Worm (Caenorhabditis elegans) whole organism, L3 larva: ENCODE data around the gene unc-96.
A peak's percentile ranks its signal among the peaks of the same experiment; 100 is the strongest.

ENCODE experiments used
- R02D3.7 ChIP-seq: fragments of 150-350 bp; optimal IDR thresholded peaks from 2 replicates; lab custom pipeline; 2014; ENCODE audit warnings: missing biosample characterization, missing genetic modification characterization
- ZK546.5 ChIP-seq: sonication (generic microtip); optimal IDR thresholded peaks from 2 replicates; lab custom pipeline; 2017; ENCODE audit warnings: missing biosample characterization, missing genetic modification characterization
- aly-2 ChIP-seq: fragments of 150-350 bp; optimal IDR thresholded peaks from 2 replicates; lab custom pipeline; 2014; ENCODE audit warnings: missing biosample characterization, missing genetic modification characterization
- ceh-16 ChIP-seq: sonication (generic microtip); optimal IDR thresholded peaks from 2 replicates; lab custom pipeline; 2017; ENCODE audit warnings: missing biosample characterization, missing genetic modification characterization
- ceh-28 ChIP-seq: fragments of 150-350 bp; optimal IDR thresholded peaks from 2 replicates; lab custom pipeline; 2014; ENCODE audit warnings: missing biosample characterization, missing genetic modification reagents, missing genetic modification characterization
- ceh-9 ChIP-seq: sonication (generic microtip); optimal IDR thresholded peaks from 2 replicates; lab custom pipeline; 2018; ENCODE audit warnings: missing biosample characterization, missing genetic modification characterization
- daf-12 ChIP-seq: fragments of 150-350 bp; optimal IDR thresholded peaks from 2 replicates; lab custom pipeline; 2014; ENCODE audit warnings: missing biosample characterization, missing genetic modification reagents, missing genetic modification characterization
- egl-5 ChIP-seq: fragments of 150-350 bp; optimal IDR thresholded peaks from 2 replicates; lab custom pipeline; 2017; ENCODE audit warnings: missing biosample characterization, missing genetic modification reagents, missing genetic modification characterization, inconsistent platforms
- elt-2 ChIP-seq: sonication (generic microtip); optimal IDR thresholded peaks from 2 replicates; lab custom pipeline; 2016; ENCODE audit warnings: missing genetic modification reagents, mild to moderate bottlenecking, missing genetic modification characterization, missing compliant biosample characterization
- elt-3 ChIP-seq, 3 experiments: fragments of 150-350 bp in 1 of 3; sonication (generic microtip) in 2 of 3; optimal IDR thresholded peaks; 2 replicates in 2 of 3; 4 replicates in 1 of 3; lab custom pipeline; 2014 to 2017; ENCODE audit warnings: missing biosample characterization in 3 of 3, missing genetic modification characterization in 3 of 3
- eor-1 ChIP-seq, 2 experiments: fragments of 150-350 bp; optimal IDR thresholded peaks; 2 replicates each; lab custom pipeline; 2014 to 2018; ENCODE audit warnings: missing biosample characterization in 2 of 2, missing genetic modification characterization in 2 of 2
- fkh-10 ChIP-seq: sonication (generic microtip); optimal IDR thresholded peaks from 2 replicates; lab custom pipeline; 2017; ENCODE audit warnings: missing biosample characterization, missing genetic modification reagents, missing genetic modification characterization
- fkh-2 ChIP-seq: fragments of 150-350 bp; optimal IDR thresholded peaks from 2 replicates; lab custom pipeline; 2014; ENCODE audit warnings: missing biosample characterization, missing genetic modification reagents, missing genetic modification characterization
- fos-1 ChIP-seq: fragments of 150-350 bp; optimal IDR thresholded peaks from 2 replicates; lab custom pipeline; 2014; ENCODE audit warnings: missing biosample characterization, missing genetic modification characterization
- hmg-11 ChIP-seq: sonication (generic microtip); optimal IDR thresholded peaks from 2 replicates; lab custom pipeline; 2016; ENCODE audit warnings: missing genetic modification characterization, missing compliant biosample characterization
- jun-1 ChIP-seq: fragments of 150-350 bp; optimal IDR thresholded peaks from 2 replicates; lab custom pipeline; 2014; ENCODE audit warnings: missing biosample characterization, missing genetic modification reagents, missing genetic modification characterization
- lin-15B ChIP-seq: fragments of 150-350 bp; optimal IDR thresholded peaks from 2 replicates; lab custom pipeline; 2014; ENCODE audit warnings: missing biosample characterization, missing genetic modification characterization
- mdl-1 ChIP-seq: fragments of 150-350 bp; optimal IDR thresholded peaks from 2 replicates; lab custom pipeline; 2014; ENCODE audit warnings: missing biosample characterization, missing genetic modification characterization
- mml-1 ChIP-seq: fragments of 150-350 bp; sonication (generic microtip); optimal IDR thresholded peaks from 3 replicates; lab custom pipeline; 2014; ENCODE audit warnings: missing biosample characterization, missing genetic modification characterization
- nhr-12 ChIP-seq: fragments of 150-350 bp; optimal IDR thresholded peaks from 2 replicates; lab custom pipeline; 2014; ENCODE audit warnings: missing biosample characterization, missing genetic modification characterization
- nhr-23 ChIP-seq: fragments of 150-350 bp; optimal IDR thresholded peaks from 2 replicates; lab custom pipeline; 2014; ENCODE audit warnings: missing biosample characterization, missing genetic modification reagents, missing genetic modification characterization
- nhr-237 ChIP-seq: fragments of 150-350 bp; optimal IDR thresholded peaks from 2 replicates; lab custom pipeline; 2014; ENCODE audit warnings: missing biosample characterization, missing genetic modification characterization
- nhr-25 ChIP-seq: sonication (generic microtip); optimal IDR thresholded peaks from 2 replicates; lab custom pipeline; 2017; ENCODE audit warnings: missing biosample characterization, missing genetic modification characterization
- nhr-28 ChIP-seq: fragments of 150-350 bp; optimal IDR thresholded peaks from 2 replicates; lab custom pipeline; 2014; ENCODE audit warnings: missing biosample characterization, missing genetic modification characterization
- nhr-43 ChIP-seq: sonication (generic microtip); optimal IDR thresholded peaks from 2 replicates; lab custom pipeline; 2016; ENCODE audit warnings: mild to moderate bottlenecking, missing genetic modification characterization, missing compliant biosample characterization; ENCODE audit not compliant: poor library complexity, severe bottlenecking
- nhr-67 ChIP-seq: fragments of 150-350 bp; optimal IDR thresholded peaks from 2 replicates; lab custom pipeline; 2014; ENCODE audit warnings: missing biosample characterization, missing genetic modification characterization
- nhr-76 ChIP-seq: fragments of 150-350 bp; sonication (generic microtip); optimal IDR thresholded peaks from 5 replicates; lab custom pipeline; 2014; ENCODE audit warnings: missing biosample characterization, missing genetic modification characterization
- pha-4 ChIP-seq: fragments of 150-350 bp; optimal IDR thresholded peaks from 2 replicates; lab custom pipeline; 2014; ENCODE audit warnings: missing biosample characterization, missing genetic modification reagents, missing genetic modification characterization
- sea-2 ChIP-seq: fragments of 150-350 bp; sonication (generic microtip); optimal IDR thresholded peaks from 4 replicates; lab custom pipeline; 2014; ENCODE audit warnings: missing biosample characterization, missing genetic modification reagents, missing genetic modification characterization
- skn-1 ChIP-seq: fragments of 150-350 bp; optimal IDR thresholded peaks from 2 replicates; lab custom pipeline; 2014; ENCODE audit warnings: missing biosample characterization, missing genetic modification characterization
- snpc-4 ChIP-seq: fragments of 150-350 bp; optimal IDR thresholded peaks from 2 replicates; lab custom pipeline; 2014; ENCODE audit warnings: missing biosample characterization, missing genetic modification characterization
- tbx-2 ChIP-seq: sonication (generic microtip); optimal IDR thresholded peaks from 2 replicates; lab custom pipeline; 2016; ENCODE audit warnings: mild to moderate bottlenecking, missing genetic modification characterization, missing compliant biosample characterization
- zag-1 ChIP-seq: fragments of 150-350 bp; optimal IDR thresholded peaks from 2 replicates; lab custom pipeline; 2014; ENCODE audit warnings: missing biosample characterization, missing genetic modification characterization
- ztf-11 ChIP-seq: fragments of 150-350 bp; optimal IDR thresholded peaks from 2 replicates; lab custom pipeline; 2014; ENCODE audit warnings: missing biosample characterization, missing genetic modification characterization
- ztf-4 ChIP-seq: fragments of 150-350 bp; optimal IDR thresholded peaks from 2 replicates; lab custom pipeline; 2014; ENCODE audit warnings: missing biosample characterization, missing genetic modification characterization

unc-96 gene

DNA sequence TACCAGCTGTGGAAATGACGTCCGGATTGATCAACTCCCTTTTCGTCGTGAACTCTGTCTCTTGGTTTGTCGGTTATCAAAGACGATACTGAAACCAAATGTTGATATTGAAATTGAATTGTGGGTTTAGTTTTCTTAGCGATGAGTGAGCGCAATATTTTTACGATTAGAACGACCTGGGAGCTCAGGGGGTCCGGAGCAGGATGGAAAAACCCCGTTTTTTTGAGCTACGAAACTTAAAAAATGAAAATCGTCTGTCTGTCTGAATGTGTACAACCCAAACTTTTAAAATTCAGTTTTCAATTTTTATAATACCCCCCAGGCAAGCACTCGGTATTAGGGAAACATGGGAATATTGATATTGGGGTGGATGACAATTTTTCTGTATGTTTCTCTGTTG, 21.7 kb upstream of the unc-96 start:
- TF ChIP-seq elt-2, result peak; percentile 50
- TF ChIP-seq fos-1 (tag; lab: Kevin White, UChicago), result no peak
- TF ChIP-seq fkh-2, result no peak
- no peak for TF ChIP-seq nhr-23
- TF ChIP-seq, all 47 proteins: peak for 1

- TF ChIP-seq sea-2, result no peak
- TF ChIP-seq jun-1 (tag; lab: Kevin White, UChicago), result no peak
- no peak for TF ChIP-seq nhr-67 (tag; lab: Kevin White, UChicago)
- no peak for TF ChIP-seq pha-4
- TF ChIP-seq eor-1 (tag; optimal IDR thresholded peaks at IDR 0.05; lab: Kevin White, UChicago), result no peak
- TF ChIP-seq tbx-2 (tag; lab: Kevin White, UChicago), result no peak
- no peak for TF ChIP-seq egl-5 (tag; lab: Kevin White, UChicago)
- TF ChIP-seq hmg-11 (tag; lab: Kevin White, UChicago), result no peak
- no peak for TF ChIP-seq skn-1
- TF ChIP-seq mml-1 (tag; lab: Kevin White, UChicago), result no peak
- TF ChIP-seq aly-2 (tag; lab: Kevin White, UChicago), result no peak
- TF ChIP-seq ztf-4 (tag; lab: Kevin White, UChicago), result no peak
- TF ChIP-seq R02D3.7 (tag; lab: Kevin White, UChicago), result no peak
- TF ChIP-seq nhr-12 (tag; lab: Kevin White, UChicago), result no peak
Measured at ce11 chrX:641440-641839, 20.4 kb upstream of the unc-96 start, which contains the start of gene M6.11. Gene M6.11, minus strand, starts transcription at chrX:641540.

ce11 chrX:637588-637987, 16.5 kb upstream of the unc-96 start:
- TF ChIP-seq elt-2, result peak; percentile 63
- no peak for TF ChIP-seq ztf-4 (tag; lab: Kevin White, UChicago)
- TF ChIP-seq nhr-43 (tag; lab: Kevin White, UChicago), result no peak

ce11 chrX:636893-637292, 15.8 kb upstream of the unc-96 start, which contains the start of gene pha-2:
Gene pha-2, minus strand, starts transcription at chrX:636993.
- TF ChIP-seq aly-2 (tag; lab: Kevin White, UChicago) (no peak), lin-15B (no peak), elt-3 (tag; optimal IDR thresholded peaks at IDR 0.05; lab: Kevin White, UChicago) (no peak), snpc-4 (tag; lab: Kevin White, UChicago) (no peak), zag-1 (no peak), fkh-10 (no peak), nhr-43 (tag; lab: Kevin White, UChicago) (no peak), ZK546.5 (tag; lab: Kevin White, UChicago) (no peak), ztf-11 (tag; lab: Kevin White, UChicago) (no peak), jun-1 (tag; lab: Kevin White, UChicago) (no peak), nhr-76 (tag; lab: Kevin White, UChicago) (no peak), daf-12 (no peak)

ce11 chrX:629134-629533, 8.0 kb upstream of the unc-96 start, which contains the start of gene M6.4:
Gene M6.4, plus strand, starts transcription at chrX:629188.
- TF ChIP-seq ceh-16 (tag; lab: Kevin White, UChicago) (no peak), nhr-25 (tag; lab: Kevin White, UChicago) (no peak), fkh-10 (no peak), elt-3 (tag; optimal IDR thresholded peaks at IDR 0.05; lab: Kevin White, UChicago) (no peak), skn-1 (no peak), ZK546.5 (tag; lab: Kevin White, UChicago) (no peak), lin-15B (no peak)
- TF ChIP-seq, all 47 proteins: peak for 0

DNA sequence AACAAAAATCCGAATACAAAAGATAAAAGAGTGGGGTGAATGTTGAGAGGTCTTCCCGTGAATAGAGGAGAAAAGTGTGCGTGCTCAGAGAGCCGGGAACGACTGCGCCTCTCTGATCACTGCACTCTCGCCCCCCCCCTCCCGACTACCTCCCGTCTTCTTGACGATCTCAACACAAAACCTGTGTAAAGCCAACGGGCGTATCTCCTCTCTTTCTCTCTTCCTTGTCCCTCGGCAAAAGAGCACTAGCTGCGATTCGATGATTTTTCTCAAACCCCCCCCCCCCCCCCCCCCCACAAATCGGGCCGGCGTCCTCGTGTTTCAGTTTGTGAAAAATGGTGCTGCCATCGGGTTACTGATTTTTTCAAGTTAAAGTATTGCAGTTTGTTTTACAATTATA, 598 bp upstream of the unc-96 start:
- no peak for TF ChIP-seq zag-1
- TF ChIP-seq nhr-28 (tag; lab: Kevin White, UChicago), result no peak
- TF ChIP-seq ceh-28 (tag; lab: Kevin White, UChicago), result no peak
- TF ChIP-seq sea-2, result no peak
- TF ChIP-seq ztf-4 (tag; lab: Kevin White, UChicago), result no peak
- no peak for TF ChIP-seq nhr-237 (tag; lab: Kevin White, UChicago)
- TF ChIP-seq elt-3 (tag; optimal IDR thresholded peaks at IDR 0.05; lab: Kevin White, UChicago), result no peak
- no peak for TF ChIP-seq nhr-43 (tag; lab: Kevin White, UChicago)
- no peak for TF ChIP-seq tbx-2 (tag; lab: Kevin White, UChicago)
- TF ChIP-seq nhr-23, result no peak
- TF ChIP-seq snpc-4 (tag; lab: Kevin White, UChicago), result no peak
- no peak for TF ChIP-seq nhr-67 (tag; lab: Kevin White, UChicago)
- no peak for TF ChIP-seq nhr-76 (tag; lab: Kevin White, UChicago)
- no peak for TF ChIP-seq ceh-16 (tag; lab: Kevin White, UChicago)
- TF ChIP-seq mdl-1, result no peak
- no peak for TF ChIP-seq ztf-11 (tag; lab: Kevin White, UChicago)
- TF ChIP-seq fkh-10, result no peak
- no peak for TF ChIP-seq fkh-2
- no peak for TF ChIP-seq ceh-9 (tag; lab: Kevin White, UChicago)
